Worm (Caenorhabditis elegans) whole organism, L4/young adult: ENCODE results near the gene Y47D7A.12.

Experiments used
- W03F9.2 ChIP-seq: fragments of 150-350 bp; optimal IDR thresholded peaks from 2 replicates; lab custom pipeline; 2014; ENCODE audit warnings: missing biosample characterization, missing genetic modification characterization
- dao-5 ChIP-seq: sonication (generic microtip); optimal IDR thresholded peaks from 2 replicates; lab custom pipeline; 2016; ENCODE audit warnings: missing genotype, missing genetic modification characterization, moderate library complexity, missing compliant biosample characterization
- him-1 ChIP-seq: sonication (generic microtip); optimal IDR thresholded peaks from 2 replicates; lab custom pipeline; 2016; ENCODE audit warnings: missing genotype, missing genetic modification reagents, missing genetic modification characterization, missing compliant biosample characterization

DNA sequence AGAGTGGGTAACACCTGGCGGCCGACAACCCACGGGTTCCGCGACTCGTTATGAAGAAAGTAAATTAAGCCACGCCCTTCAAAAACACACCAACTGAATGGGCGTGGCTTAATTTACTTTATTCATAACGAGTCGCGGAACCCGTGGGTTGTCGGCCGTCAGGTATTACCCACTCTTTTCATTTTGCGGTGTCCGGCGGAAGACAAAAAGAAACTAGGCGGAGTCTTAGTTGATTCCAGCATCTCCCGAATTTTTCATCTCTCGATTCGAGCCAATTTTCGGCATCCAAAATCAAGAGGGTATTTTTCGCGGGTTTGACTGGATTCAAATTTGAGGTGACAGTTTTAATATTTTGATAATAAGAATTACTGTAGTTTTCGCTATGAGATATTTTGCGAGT, 18.2 kb upstream of the Y47D7A.12 start:
- TF ChIP-seq him-1, result no peak
- no peak for TF ChIP-seq dao-5
- TF ChIP-seq W03F9.2 (tag; lab: Kevin White, UChicago), result no peak
